Fruit fly (Drosophila melanogaster) whole organism, pupa: ENCODE measurements around the gene Coq4.

ENCODE experiments used
- CG10348 ChIP-seq: fragments of 200-800 bp; sonication (Bioruptor generic); IDR thresholded peaks from 2 replicates; pipeline ENCODE4 v1.3.6; 2022; ENCODE audit warnings: missing biosample characterization, missing genetic modification characterization
- CG12605 ChIP-seq: fragments of 200-800 bp; sonication (Bioruptor generic); IDR thresholded peaks from 2 replicates; pipeline ENCODE4 v1.3.6; 2022; ENCODE audit warnings: missing biosample characterization, missing genetic modification characterization
- CG13204 ChIP-seq: fragments of 200-800 bp; sonication (Bioruptor generic); optimal IDR thresholded peaks from 2 replicates; lab custom pipeline; 2018; ENCODE audit warnings: missing biosample characterization, mild to moderate bottlenecking, missing genetic modification characterization, moderate library complexity
- CG14655 ChIP-seq: fragments of 200-800 bp; sonication (Bioruptor generic); optimal IDR thresholded peaks from 3 replicates; lab custom pipeline; 2017; ENCODE audit warnings: mild to moderate bottlenecking, missing biosample characterization, missing genetic modification reagents, missing genetic modification characterization
- CG15710 ChIP-seq: fragments of 200-800 bp; sonication (Bioruptor generic); optimal IDR thresholded peaks from 2 replicates; lab custom pipeline; 2018; ENCODE audit warnings: missing biosample characterization, mild to moderate bottlenecking, missing genetic modification characterization, moderate library complexity
- CG17806 ChIP-seq: fragments of 200-800 bp; sonication (Bioruptor generic); optimal IDR thresholded peaks from 2 replicates; lab custom pipeline; 2018; ENCODE audit warnings: missing biosample characterization, mild to moderate bottlenecking, missing genetic modification characterization, moderate library complexity
- CG32121 ChIP-seq: fragments of 200-800 bp; sonication (Bioruptor generic); IDR thresholded peaks from 2 replicates; pipeline ENCODE4 v1.3.6; 2022; ENCODE audit warnings: missing biosample characterization, missing genetic modification characterization
- CG34367 ChIP-seq: fragments of 200-800 bp; sonication (Bioruptor generic); optimal IDR thresholded peaks from 2 replicates; lab custom pipeline; 2018; ENCODE audit warnings: missing biosample characterization, mild to moderate bottlenecking, missing genetic modification characterization
- CG4496 ChIP-seq: fragments of 200-800 bp; sonication (Bioruptor generic); IDR thresholded peaks from 3 replicates; pipeline ENCODE4 v1.3.6; 2022; ENCODE audit warnings: missing biosample characterization, missing genetic modification characterization
- CG8159 ChIP-seq: fragments of 200-800 bp; sonication (Bioruptor generic); optimal IDR thresholded peaks from 3 replicates; lab custom pipeline; 2018; ENCODE audit warnings: missing biosample characterization, mild to moderate bottlenecking, missing genetic modification characterization, moderate library complexity
- CG8301 ChIP-seq: fragments of 200-800 bp; sonication (Bioruptor generic); optimal IDR thresholded peaks from 2 replicates; lab custom pipeline; 2018; ENCODE audit warnings: missing biosample characterization, mild to moderate bottlenecking, missing genetic modification characterization
- CG9948 ChIP-seq: fragments of 200-800 bp; sonication (Bioruptor generic); optimal IDR thresholded peaks from 2 replicates; lab custom pipeline; 2018; ENCODE audit warnings: missing biosample characterization, mild to moderate bottlenecking, missing genetic modification characterization, moderate library complexity
- D1 ChIP-seq: fragments of 200-800 bp; sonication (Bioruptor generic); optimal IDR thresholded peaks from 2 replicates; lab custom pipeline; 2018; ENCODE audit warnings: missing biosample characterization, mild to moderate bottlenecking, missing genetic modification characterization, moderate library complexity
- EcR ChIP-seq: fragments of 200-800 bp; sonication (Bioruptor generic); optimal IDR thresholded peaks from 3 replicates; lab custom pipeline; 2019; ENCODE audit warnings: missing biosample characterization, missing genetic modification characterization, mild to moderate bottlenecking, moderate library complexity, missing genetic modification reagents
- Ets98B ChIP-seq: fragments of 200-800 bp; sonication (Bioruptor generic); IDR thresholded peaks from 2 replicates; pipeline ENCODE4 v1.3.6; 2022; ENCODE audit warnings: missing biosample characterization, missing genetic modification characterization
- Pif1A ChIP-seq: fragments of 200-800 bp; sonication (Bioruptor generic); optimal IDR thresholded peaks from 3 replicates; lab custom pipeline; 2016; ENCODE audit warnings: missing biosample characterization, missing genetic modification characterization
- Pif1B ChIP-seq: fragments of 200-800 bp; sonication (Bioruptor generic); optimal IDR thresholded peaks from 3 replicates; lab custom pipeline; 2016; ENCODE audit warnings: missing biosample characterization, missing genetic modification characterization
- Snoo ChIP-seq: fragments of 200-800 bp; sonication (Bioruptor generic); optimal IDR thresholded peaks from 3 replicates; lab custom pipeline; 2017; ENCODE audit warnings: missing biosample characterization, mild to moderate bottlenecking, missing genetic modification characterization, inconsistent platforms
- fd96Ca ChIP-seq: fragments of 200-800 bp; sonication (Bioruptor generic); IDR thresholded peaks from 3 replicates; pipeline ENCODE4 v1.3.6; 2022; ENCODE audit warnings: missing biosample characterization, missing genetic modification characterization
- gl ChIP-seq: fragments of 200-800 bp; sonication (Bioruptor generic); optimal IDR thresholded peaks from 2 replicates; lab custom pipeline; 2018; ENCODE audit warnings: missing biosample characterization, mild to moderate bottlenecking, missing genetic modification characterization
- rn ChIP-seq: fragments of 200-800 bp; sonication (Bioruptor generic); IDR thresholded peaks from 2 replicates; pipeline ENCODE4 v1.3.6; 2022; ENCODE audit warnings: missing biosample characterization, missing genetic modification characterization

The Coq4 gene

DNA sequence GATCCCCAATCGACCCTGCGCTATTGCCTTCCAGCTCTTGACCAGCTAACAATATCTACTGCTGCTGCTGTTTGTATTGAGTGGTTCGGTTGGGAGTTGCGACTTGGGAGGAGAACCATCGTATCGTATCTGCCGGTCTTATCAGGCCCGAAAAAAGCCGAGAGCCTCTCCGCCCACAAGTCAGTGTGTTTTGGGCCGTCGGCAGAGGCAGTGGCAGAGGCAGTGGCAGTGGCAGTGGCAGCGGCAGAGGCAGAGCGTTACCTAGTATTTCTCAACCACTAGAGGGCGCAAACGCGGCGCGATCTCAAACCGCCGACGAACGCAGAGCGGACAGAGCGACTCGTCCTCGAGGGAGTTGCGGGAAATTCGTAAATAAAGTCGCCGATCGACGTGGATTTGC is 36.7 kb upstream of the Coq4 start, which contains the start of gene SecCl:
Gene SecCl (plus strand): TSS at position 18 of the 400 bp plus-strand sequence.
- TF ChIP-seq CG8301 (tag; lab: Kevin White, UChicago) (no peak), CG8159 (tag; lab: Kevin White, UChicago) (no peak), rn (no peak), Snoo (no peak), Pif1B (GFP tag; lab: Kevin White, UChicago) (no peak), CG13204 (GFP tag; lab: Kevin White, UChicago) (no peak), CG14655 (GFP tag; lab: Kevin White, UChicago) (no peak), D1 (tag; lab: Kevin White, UChicago) (no peak)

DNA sequence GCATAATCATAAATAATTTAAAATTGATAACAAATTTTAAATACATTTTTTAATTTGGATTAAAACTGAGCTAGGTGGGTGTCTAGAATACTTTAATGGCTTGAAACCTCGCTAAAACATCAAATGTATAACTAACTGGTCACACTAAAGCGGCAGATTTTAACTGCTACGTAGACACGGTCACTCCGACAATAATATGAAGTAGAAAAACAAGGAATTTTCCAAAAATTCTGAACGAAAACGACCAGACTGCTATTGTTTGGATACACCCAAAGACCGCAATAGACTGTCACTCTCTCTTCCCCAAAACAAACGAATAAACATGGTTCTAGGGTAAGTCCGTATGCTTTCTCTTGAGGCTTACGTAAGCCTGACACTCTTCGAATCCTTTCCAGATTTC is 32.4 kb upstream of the Coq4 start, which contains the start of gene QIL1:
Gene QIL1 (plus strand): TSS at position 142 of the 400 bp plus-strand sequence.
- TF ChIP-seq D1 (tag; lab: Kevin White, UChicago) = peak; percentile 93
- TF ChIP-seq rn = no peak
- TF ChIP-seq CG8159 (tag; lab: Kevin White, UChicago) = no peak
- no peak for TF ChIP-seq CG34367 (tag; lab: Kevin White, UChicago)

DNA sequence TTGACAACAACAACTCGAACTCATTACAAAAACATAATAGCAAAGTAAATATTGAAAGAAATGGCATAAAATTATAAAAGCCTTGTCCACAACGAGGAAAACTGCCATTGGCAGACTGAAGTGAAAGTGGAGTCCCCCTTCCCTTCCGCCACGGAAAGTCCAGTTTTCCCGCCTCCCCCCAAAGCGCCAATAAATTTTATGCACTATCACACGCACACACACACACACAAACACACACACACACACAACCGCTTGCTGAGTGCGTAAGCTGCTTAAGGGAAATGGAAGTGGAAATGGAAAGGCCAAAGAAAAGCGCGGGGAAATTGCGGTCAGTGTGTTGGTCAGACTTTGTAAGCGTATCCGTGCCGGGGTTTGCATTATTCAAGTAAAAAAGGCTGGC is 29.1 kb upstream of the Coq4 start:
- TF ChIP-seq CG17806 (tag; lab: Kevin White, UChicago) (no peak), CG13204 (GFP tag; lab: Kevin White, UChicago) (no peak), Pif1A (GFP tag; lab: Kevin White, UChicago) (no peak), gl (no peak), CG12605 (no peak), Pif1B (GFP tag; lab: Kevin White, UChicago) (no peak), D1 (tag; lab: Kevin White, UChicago) (no peak), Ets98B (GFP tag; lab: Robert Waterston, UW) (no peak), Snoo (no peak), CG14655 (GFP tag; lab: Kevin White, UChicago) (no peak), CG9948 (tag; lab: Kevin White, UChicago) (no peak)

DNA sequence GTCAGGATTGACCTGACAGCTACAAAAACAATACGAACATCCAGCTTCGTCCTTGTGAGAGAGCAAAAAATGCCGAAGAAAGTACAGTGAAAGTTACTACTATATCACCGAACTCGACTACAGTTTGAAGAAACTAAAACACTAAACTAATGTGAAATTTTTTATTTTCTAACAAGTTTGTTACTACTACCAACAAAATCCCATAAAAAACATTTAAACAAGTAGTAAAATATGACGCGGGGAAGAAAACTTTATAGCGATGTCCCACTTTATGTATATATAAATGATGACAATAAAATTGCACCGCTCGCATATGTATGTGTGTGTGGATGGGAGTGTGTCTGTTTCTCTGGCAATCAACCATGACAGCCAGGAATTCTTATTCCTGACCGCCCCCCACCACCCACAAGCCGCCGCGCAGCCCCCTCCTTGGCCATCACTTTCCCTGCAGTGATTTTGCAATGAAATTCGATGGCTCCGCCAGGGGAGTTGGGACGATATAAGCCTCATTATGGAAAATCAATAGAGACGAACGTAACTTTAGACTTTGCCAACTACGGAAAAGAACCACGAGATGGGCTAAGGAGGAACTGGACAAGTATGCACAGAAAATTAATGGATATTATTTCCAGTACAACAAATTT is 28.1 kb upstream of the Coq4 start:
- TF ChIP-seq rn (no peak), Pif1A (GFP tag; lab: Kevin White, UChicago) (no peak), CG9948 (tag; lab: Kevin White, UChicago) (no peak), Pif1B (GFP tag; lab: Kevin White, UChicago) (no peak), gl (no peak), CG32121 (GFP tag; lab: Robert Waterston, UW) (no peak), D1 (tag; lab: Kevin White, UChicago) (no peak), Ets98B (GFP tag; lab: Robert Waterston, UW) (no peak), CG12605 (no peak), CG14655 (GFP tag; lab: Kevin White, UChicago) (no peak), CG15710 (tag; lab: Kevin White, UChicago) (no peak), CG10348 (GFP tag; lab: Robert Waterston, UW) (no peak), CG8159 (tag; lab: Kevin White, UChicago) (no peak)

DNA sequence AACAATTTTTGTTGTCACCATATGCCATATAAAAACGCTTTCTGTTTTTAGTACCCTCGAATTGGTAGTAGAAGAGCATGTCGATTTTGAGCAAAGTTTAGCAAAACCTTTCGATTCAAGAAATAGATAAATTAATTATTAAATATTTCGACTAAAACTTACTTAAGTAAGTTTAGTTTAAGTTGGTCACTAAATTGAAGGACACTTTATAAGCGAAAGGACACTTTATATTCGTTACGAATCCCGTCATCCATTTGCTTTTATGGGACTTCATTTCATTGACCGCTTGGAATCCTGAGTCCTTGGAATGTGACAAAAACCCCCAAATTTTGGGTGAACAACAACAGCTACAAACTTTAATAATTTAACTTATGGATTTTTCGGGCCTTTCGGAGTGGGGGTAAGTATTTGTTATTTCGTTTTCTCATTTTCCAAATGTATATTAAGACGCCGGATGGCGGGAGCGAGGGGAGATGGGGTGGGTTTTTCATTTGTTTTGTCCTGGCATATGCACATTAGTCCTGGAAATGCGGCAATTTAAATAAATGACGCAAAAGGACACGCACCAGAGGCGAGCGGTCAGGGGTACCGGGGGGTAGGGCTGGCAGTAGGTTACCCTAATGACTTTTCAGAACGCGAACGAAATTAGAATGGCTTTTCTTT is 25.6 kb upstream of the Coq4 start:
- no peak for TF ChIP-seq Snoo
- TF ChIP-seq Pif1B (GFP tag; lab: Kevin White, UChicago) = no peak
- TF ChIP-seq CG34367 (tag; lab: Kevin White, UChicago) = no peak
- no peak for TF ChIP-seq CG9948 (tag; lab: Kevin White, UChicago)
- no peak for TF ChIP-seq CG4496
- no peak for TF ChIP-seq Pif1A (GFP tag; lab: Kevin White, UChicago)
- TF ChIP-seq Ets98B (GFP tag; lab: Robert Waterston, UW) = no peak
- TF ChIP-seq rn = no peak
- no peak for TF ChIP-seq CG15710 (tag; lab: Kevin White, UChicago)
- no peak for TF ChIP-seq EcR
- TF ChIP-seq CG8301 (tag; lab: Kevin White, UChicago) = no peak
- TF ChIP-seq CG12605 = no peak
- TF ChIP-seq CG8159 (tag; lab: Kevin White, UChicago) = no peak
- no peak for TF ChIP-seq CG14655 (GFP tag; lab: Kevin White, UChicago)
- no peak for TF ChIP-seq CG17806 (tag; lab: Kevin White, UChicago)
- TF ChIP-seq CG32121 (GFP tag; lab: Robert Waterston, UW) = no peak
- TF ChIP-seq D1 (tag; lab: Kevin White, UChicago) = no peak
- TF ChIP-seq CG10348 (GFP tag; lab: Robert Waterston, UW) = no peak
- TF ChIP-seq fd96Ca (GFP tag; lab: Robert Waterston, UW) = no peak

DNA sequence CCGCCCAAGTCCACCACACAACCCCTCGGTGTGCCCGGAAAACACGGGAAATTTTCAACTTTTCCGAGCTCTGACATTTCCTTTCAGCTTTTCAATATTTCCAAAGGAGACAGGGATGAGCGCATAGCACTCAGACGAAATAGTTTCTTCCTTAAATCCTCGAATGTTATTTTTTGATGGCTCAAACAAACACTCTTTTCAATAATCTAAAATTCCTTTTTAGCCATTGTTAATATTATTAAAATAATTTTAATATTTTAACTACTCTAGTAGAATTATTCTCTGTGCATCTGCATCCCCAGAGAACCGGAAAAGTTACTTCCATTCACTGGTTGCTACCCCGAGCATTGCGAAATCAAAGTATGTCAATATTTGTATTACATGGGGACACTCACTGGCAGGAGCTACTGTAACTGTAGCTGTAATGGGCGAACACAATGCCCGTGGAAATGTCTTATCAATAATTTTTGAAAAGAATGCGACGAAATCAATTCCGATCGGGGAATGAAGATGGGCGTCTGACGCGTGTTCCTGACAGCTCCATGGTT is 24.3 kb upstream of the Coq4 start:
- TF ChIP-seq Ets98B (GFP tag; lab: Robert Waterston, UW) = no peak
- peak; percentile 14 for TF ChIP-seq CG8159 (tag; lab: Kevin White, UChicago)
- TF ChIP-seq EcR = no peak
